Worm (Caenorhabditis elegans): ENCODE data around the gene T10D4.14.
"Not testable (repeated sequence)": the region's sequence is repeated elsewhere in the genome, so short reads cannot be mapped to it uniquely, and the experiment has no call there.

ce11 chrII:3177663-3178062 lies 26.1 kb upstream of the T10D4.14 start, which contains the start of gene sri-40:
- not testable (repeated sequence) for TF ChIP-seq him-1, W03F9.2, dao-5 (tag; optimal IDR thresholded peaks at IDR 0.05)
